Worm (Caenorhabditis elegans): ENCODE data around the gene fbxa-66.

Gene fbxa-66

ce11 chrIII:2304867-2305266, 9.0 kb downstream of the fbxa-66 start, which contains the start of gene Y54F10BM.9:
Gene Y54F10BM.9, minus strand, starts transcription at chrIII:2304927.
- TF ChIP-seq W03F9.2 (tag; optimal IDR thresholded peaks at IDR 0.05) (no peak), him-1 (tag; optimal IDR thresholded peaks at IDR 0.05) (no peak), dao-5 (tag; optimal IDR thresholded peaks at IDR 0.05) (no peak)

- TF ChIP-seq him-1 (tag; optimal IDR thresholded peaks at IDR 0.05) = no peak
- TF ChIP-seq dao-5 (tag; optimal IDR thresholded peaks at IDR 0.05) = no peak
- no peak for TF ChIP-seq W03F9.2 (tag; optimal IDR thresholded peaks at IDR 0.05)
Measured at ce11 chrIII:2304149-2304548, 9.7 kb downstream of the fbxa-66 start.

ce11 chrIII:2294736-2295135, 19.1 kb downstream of the fbxa-66 start:
- TF ChIP-seq W03F9.2 (tag; optimal IDR thresholded peaks at IDR 0.05) (no peak), him-1 (tag; optimal IDR thresholded peaks at IDR 0.05) (no peak), dao-5 (tag; optimal IDR thresholded peaks at IDR 0.05) (no peak)

- no peak for TF ChIP-seq W03F9.2 (tag; optimal IDR thresholded peaks at IDR 0.05)
- TF ChIP-seq dao-5 (tag; optimal IDR thresholded peaks at IDR 0.05) = no peak
- TF ChIP-seq him-1 (tag; optimal IDR thresholded peaks at IDR 0.05) = no peak
Measured at ce11 chrIII:2291139-2291538, 22.7 kb downstream of the fbxa-66 start, which contains the start of gene fbxa-219. Gene fbxa-219, plus strand, starts transcription at chrIII:2291415.

- no peak for TF ChIP-seq W03F9.2 (tag; optimal IDR thresholded peaks at IDR 0.05)
- TF ChIP-seq him-1 (tag; optimal IDR thresholded peaks at IDR 0.05) = no peak
- TF ChIP-seq dao-5 (tag; optimal IDR thresholded peaks at IDR 0.05) = no peak
Measured at ce11 chrIII:2288261-2288660, 25.6 kb downstream of the fbxa-66 start.

ce11 chrIII:2283341-2283847, 30.4 kb downstream of the fbxa-66 start:
- TF ChIP-seq dao-5 (tag; optimal IDR thresholded peaks at IDR 0.05) = no peak
- no peak for TF ChIP-seq W03F9.2 (tag; optimal IDR thresholded peaks at IDR 0.05)
- no peak for TF ChIP-seq him-1 (tag; optimal IDR thresholded peaks at IDR 0.05)

ce11 chrIII:2281975-2282957, 31.6 kb downstream of the fbxa-66 start, which contains the start of gene Y54F10BM.3:
Gene Y54F10BM.3, plus strand, starts transcription at chrIII:2282025.
- TF ChIP-seq him-1 (tag; optimal IDR thresholded peaks at IDR 0.05) = no peak
- TF ChIP-seq dao-5 (tag; optimal IDR thresholded peaks at IDR 0.05) = no peak
- TF ChIP-seq W03F9.2 (tag; optimal IDR thresholded peaks at IDR 0.05) = no peak

- TF ChIP-seq W03F9.2 (tag; optimal IDR thresholded peaks at IDR 0.05) (no peak), dao-5 (tag; optimal IDR thresholded peaks at IDR 0.05) (no peak), him-1 (tag; optimal IDR thresholded peaks at IDR 0.05) (no peak)
Measured at ce11 chrIII:2280569-2280968, 33.3 kb downstream of the fbxa-66 start, which contains the start of gene Y54F10BM.22. Gene Y54F10BM.22, plus strand, starts transcription at chrIII:2280899.

ce11 chrIII:2279457-2279856, 34.4 kb downstream of the fbxa-66 start, which contains the start of gene Y54F10BM.23:
Gene Y54F10BM.23, minus strand, starts transcription at chrIII:2279557.
- TF ChIP-seq him-1 (tag; optimal IDR thresholded peaks at IDR 0.05) = no peak
- TF ChIP-seq dao-5 (tag; optimal IDR thresholded peaks at IDR 0.05) = no peak
- TF ChIP-seq W03F9.2 (tag; optimal IDR thresholded peaks at IDR 0.05) = no peak

ce11 chrIII:2276842-2277241, 37.0 kb downstream of the fbxa-66 start, which contains the start of gene Y54F10BM.21:
Gene Y54F10BM.21, plus strand, starts transcription at chrIII:2277142.
- TF ChIP-seq W03F9.2 (tag; optimal IDR thresholded peaks at IDR 0.05) = no peak
- no peak for TF ChIP-seq him-1 (tag; optimal IDR thresholded peaks at IDR 0.05)
- no peak for TF ChIP-seq dao-5 (tag; optimal IDR thresholded peaks at IDR 0.05)

- TF ChIP-seq him-1 (tag; optimal IDR thresholded peaks at IDR 0.05) (no peak), dao-5 (tag; optimal IDR thresholded peaks at IDR 0.05) (no peak), W03F9.2 (tag; optimal IDR thresholded peaks at IDR 0.05) (no peak)
Measured at ce11 chrIII:2272732-2273131, 41.1 kb downstream of the fbxa-66 start, which contains the start of gene fbxa-39. Gene fbxa-39, plus strand, starts transcription at chrIII:2273032.

- TF ChIP-seq him-1 (tag; optimal IDR thresholded peaks at IDR 0.05) = no peak
- TF ChIP-seq dao-5 (tag; optimal IDR thresholded peaks at IDR 0.05) = no peak
- no peak for TF ChIP-seq W03F9.2 (tag; optimal IDR thresholded peaks at IDR 0.05)
Measured at ce11 chrIII:2272075-2272474, 41.8 kb downstream of the fbxa-66 start, which contains the start of gene fbxa-48. Gene fbxa-48, minus strand, starts transcription at chrIII:2272175.

ce11 chrIII:2265986-2266701, 47.7 kb downstream of the fbxa-66 start, which contains the start of gene fbxa-9:
Gene fbxa-9, plus strand, starts transcription at chrIII:2266651.
- TF ChIP-seq him-1 (tag; optimal IDR thresholded peaks at IDR 0.05) (no peak), W03F9.2 (tag; optimal IDR thresholded peaks at IDR 0.05) (no peak), dao-5 (tag; optimal IDR thresholded peaks at IDR 0.05) (no peak)
